In genomic region chrX:11511231-11511630, ce11 we compare ENCODE assay signal across 4 worm cellular contexts.
TF ChIP-seq lines count a peak whose summit lies in the region.

ccdc-149 (minus strand) TSS chrX:11511451.

TF ChIP-seq in whole organism, L3 larva, 47 proteins besides CTCF, POLR2A, EP300 and RAD21:
- TF ChIP-seq elt-2 (tag; optimal IDR thresholded peaks at IDR 0.05; lab: Kevin White, UChicago), result peak; percentile 11
- no peak for TF ChIP-seq jun-1 (tag; optimal IDR thresholded peaks at IDR 0.05; lab: Kevin White, UChicago)

TF ChIP-seq in whole organism, L4 larva, 104 proteins besides CTCF, POLR2A, EP300 and RAD21 (continues in another document):
- TF ChIP-seq lin-15B (tag; optimal IDR thresholded peaks at IDR 0.05; lab: Kevin White, UChicago) (no peak), hlh-30 (tag; optimal IDR thresholded peaks at IDR 0.05; lab: Kevin White, UChicago; ENCODE audit: insufficient read depth) (no peak), mdt-29 (GFP tag; IDR thresholded peaks at IDR 0.05; lab: Robert Waterston, UW) (no peak), lir-3 (tag; optimal IDR thresholded peaks at IDR 0.05; lab: Kevin White, UChicago) (no peak), dve-1 (tag; optimal IDR thresholded peaks at IDR 0.05; lab: Kevin White, UChicago; ENCODE audit: insufficient read depth) (no peak), nhr-41 (GFP tag; IDR thresholded peaks at IDR 0.05; lab: Robert Waterston, UW) (no peak), nhr-76 (tag; optimal IDR thresholded peaks at IDR 0.05; lab: Kevin White, UChicago) (no peak), nhr-102 (tag; optimal IDR thresholded peaks at IDR 0.05; lab: Kevin White, UChicago) (peak; percentile 7), zag-1 (tag; optimal IDR thresholded peaks at IDR 0.05; lab: Kevin White, UChicago) (no peak), snpc-1.2 (GFP tag; IDR thresholded peaks at IDR 0.05; lab: Robert Waterston, UW) (no peak), lin-1 (GFP tag; IDR thresholded peaks at IDR 0.05; lab: Robert Waterston, UW) (0 out of 2 replicates have a peak, but pooled peaks have one; percentile 20), zfp-2 (tag; optimal IDR thresholded peaks at IDR 0.05; lab: Kevin White, UChicago) (no peak), mep-1 (tag; optimal IDR thresholded peaks at IDR 0.05; lab: Kevin White, UChicago) (peak; percentile 25), zip-2 (tag; optimal IDR thresholded peaks at IDR 0.05; lab: Kevin White, UChicago) (no peak), dmd-9 (GFP tag; IDR thresholded peaks at IDR 0.05; lab: Robert Waterston, UW) (no peak), ceh-62 (tag; optimal IDR thresholded peaks at IDR 0.05; lab: Kevin White, UChicago) (no peak), madf-5 (GFP tag; IDR thresholded peaks at IDR 0.05; lab: Robert Waterston, UW) (no peak), nhr-11 (tag; optimal IDR thresholded peaks at IDR 0.05; lab: Kevin White, UChicago) (no peak), aha-1 (tag; lab: Kevin White, UChicago) (no peak), pha-4 (GFP tag; IDR thresholded peaks at IDR 0.05; lab: Robert Waterston, UW) (no peak), pha-4 (tag; optimal IDR thresholded peaks at IDR 0.05; lab: Kevin White, UChicago) (no peak), T20F7.1 (GFP tag; optimal IDR thresholded peaks at IDR 0.05; lab: Kevin White, UChicago) (no peak), tra-1 (GFP tag; IDR thresholded peaks at IDR 0.05; lab: Robert Waterston, UW) (0 out of 2 replicates have a peak, but pooled peaks have one; percentile 27), daf-12 (tag; optimal IDR thresholded peaks at IDR 0.05; lab: Kevin White, UChicago) (no peak), aly-2 (tag; optimal IDR thresholded peaks at IDR 0.05; lab: Kevin White, UChicago) (no peak), daf-16 (GFP tag; optimal IDR thresholded peaks at IDR 0.05; lab: Kevin White, UChicago) (no peak), daf-16 (tag; optimal IDR thresholded peaks at IDR 0.05; lab: Kevin White, UChicago) (peak; percentile 13), spr-1 (tag; optimal IDR thresholded peaks at IDR 0.05; lab: Kevin White, UChicago) (no peak), mxl-2 (GFP tag; conservative IDR thresholded peaks at IDR 0.05; lab: Robert Waterston, UW) (no peak), lin-29 (GFP tag; IDR thresholded peaks at IDR 0.05; lab: Robert Waterston, UW) (no peak), ceh-20 (GFP tag; IDR thresholded peaks at IDR 0.05; lab: Robert Waterston, UW) (no peak), ceh-82 (tag; optimal IDR thresholded peaks at IDR 0.05; lab: Kevin White, UChicago) (no peak)

TF ChIP-seq in whole organism, late embryonic, 69 proteins besides CTCF, POLR2A, EP300 and RAD21:
- TF ChIP-seq dmd-4 (tag; optimal IDR thresholded peaks at IDR 0.05; lab: Kevin White, UChicago; ENCODE audit: borderline replicate concordance) (no peak), ceh-48 (tag; optimal IDR thresholded peaks at IDR 0.05; lab: Kevin White, UChicago) (peak; percentile 69)

TF ChIP-seq in whole organism, young adult, 124 proteins besides CTCF, POLR2A, EP300 and RAD21:
- no peak for TF ChIP-seq ekl-4 (GFP tag; IDR thresholded peaks at IDR 0.05; lab: Robert Waterston, UW)
- no peak for TF ChIP-seq Y53F4B.3 (GFP tag; IDR thresholded peaks at IDR 0.05; lab: Robert Waterston, UW)
- TF ChIP-seq madf-3 (GFP tag; IDR thresholded peaks at IDR 0.05; lab: Robert Waterston, UW), result no peak
- TF ChIP-seq ceh-79 (tag; optimal IDR thresholded peaks at IDR 0.05; lab: Kevin White, UChicago), result no peak
- no peak for TF ChIP-seq madf-10 (tag; optimal IDR thresholded peaks at IDR 0.05; lab: Kevin White, UChicago)
- no peak for TF ChIP-seq C17E4.6 (GFP tag; IDR thresholded peaks at IDR 0.05; lab: Robert Waterston, UW)
- TF ChIP-seq chd-7 (tag; optimal IDR thresholded peaks at IDR 0.05; lab: Kevin White, UChicago), result no peak
- no peak for TF ChIP-seq ztf-22 (GFP tag; optimal IDR thresholded peaks at IDR 0.05; lab: Kevin White, UChicago)
- TF ChIP-seq zfh-2 (GFP tag; conservative IDR thresholded peaks at IDR 0.05; lab: Robert Waterston, UW), result no peak
- TF ChIP-seq nhr-90 (tag; optimal IDR thresholded peaks at IDR 0.05; lab: Kevin White, UChicago), result no peak
- no peak for TF ChIP-seq nhr-120 (GFP tag; IDR thresholded peaks at IDR 0.05; lab: Robert Waterston, UW)
- 0 out of 2 replicates have a peak, but pooled peaks have one; percentile 26 for TF ChIP-seq nfyb-1 (GFP tag; IDR thresholded peaks at IDR 0.05; lab: Robert Waterston, UW)
- 0 out of 2 replicates have a peak, but pooled peaks have one; percentile 25 for TF ChIP-seq B0336.3 (GFP tag; IDR thresholded peaks at IDR 0.05; lab: Robert Waterston, UW)
- no peak for TF ChIP-seq D2030.7 (GFP tag; IDR thresholded peaks at IDR 0.05; lab: Robert Waterston, UW)
- TF ChIP-seq ZK185.1 (tag; optimal IDR thresholded peaks at IDR 0.05; lab: Kevin White, UChicago; ENCODE audit: poor library complexity, severe bottlenecking), result no peak
- no peak for TF ChIP-seq ceh-40 (GFP tag; IDR thresholded peaks at IDR 0.05; lab: Robert Waterston, UW)
- peak in 1 of 2 experiments; percentile 16 for TF ChIP-seq let-607 (tag; optimal IDR thresholded peaks at IDR 0.05; lab: Kevin White, UChicago)
- TF ChIP-seq F33H1.4 (GFP tag; IDR thresholded peaks at IDR 0.05; lab: Robert Waterston, UW), result no peak
- no peak for TF ChIP-seq die-1 (tag; optimal IDR thresholded peaks at IDR 0.05; lab: Kevin White, UChicago)
- no peak for TF ChIP-seq F57C9.4 (tag; optimal IDR thresholded peaks at IDR 0.05; lab: Kevin White, UChicago)
- no peak for TF ChIP-seq lin-35 (GFP tag; optimal IDR thresholded peaks at IDR 0.05; lab: Kevin White, UChicago)
- no peak for TF ChIP-seq Y79H2A.3 (GFP tag; conservative IDR thresholded peaks at IDR 0.05; lab: Robert Waterston, UW)
- TF ChIP-seq repo-1 (tag; optimal IDR thresholded peaks at IDR 0.05; lab: Kevin White, UChicago), result peak; percentile 49
- no peak for TF ChIP-seq bed-1 (GFP tag; IDR thresholded peaks at IDR 0.05; lab: Robert Waterston, UW)
- TF ChIP-seq cebp-2 (GFP tag; IDR thresholded peaks at IDR 0.05; lab: Robert Waterston, UW), result no peak
- peak; percentile 50; the same call in 1 of the 2 replicates for TF ChIP-seq pbrm-1 (GFP tag; IDR thresholded peaks at IDR 0.05; lab: Robert Waterston, UW)
- TF ChIP-seq K11D2.4 (GFP tag; IDR thresholded peaks at IDR 0.05; lab: Robert Waterston, UW), result no peak
- no peak for TF ChIP-seq somi-1 (GFP tag; optimal IDR thresholded peaks at IDR 0.05; lab: Kevin White, UChicago)
- peak; percentile 62; the same call in 1 of the 2 replicates for TF ChIP-seq Y53G8AR.9 (GFP tag; conservative IDR thresholded peaks at IDR 0.05; lab: Robert Waterston, UW)
- no peak for TF ChIP-seq B0019.2 (GFP tag; conservative IDR thresholded peaks at IDR 0.05; lab: Robert Waterston, UW)
- TF ChIP-seq madf-8 (GFP tag; conservative IDR thresholded peaks at IDR 0.05; lab: Robert Waterston, UW), result no peak
- TF ChIP-seq hlh-26 (GFP tag; conservative IDR thresholded peaks at IDR 0.05; lab: Robert Waterston, UW), result no peak
- TF ChIP-seq sdz-38 (tag; optimal IDR thresholded peaks at IDR 0.05; lab: Kevin White, UChicago), result no peak
- no peak for TF ChIP-seq ceh-100 (GFP tag; IDR thresholded peaks at IDR 0.05; lab: Robert Waterston, UW)
